Fruit fly (Drosophila melanogaster): ENCODE measurements around the gene CG10445.

DNA sequence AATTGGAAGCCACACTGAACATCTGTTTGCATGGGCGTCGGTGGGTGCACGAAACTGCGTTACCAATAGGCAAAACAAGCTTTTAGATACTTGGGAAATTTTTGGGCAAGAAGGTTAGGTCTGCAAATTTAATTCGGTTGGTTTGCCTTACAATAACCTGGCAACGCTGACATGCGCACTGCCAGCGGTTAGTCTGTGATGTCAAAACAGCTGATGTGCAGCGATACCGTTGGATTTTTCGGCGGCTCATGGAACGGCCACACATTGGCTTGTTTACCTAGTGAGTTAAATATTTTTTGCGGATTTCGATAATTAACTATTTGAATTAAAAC lies 33.3 kb downstream of the CG10445 start, which contains the start of gene ArgRS-m:
- TF ChIP-seq psq (optimal IDR thresholded peaks at IDR 0.05) (no peak), CG8478 (optimal IDR thresholded peaks at IDR 0.05) (no peak), usp (GFP tag; optimal IDR thresholded peaks at IDR 0.05) (no peak), pan (optimal IDR thresholded peaks at IDR 0.05) (no peak), EcR (GFP tag; optimal IDR thresholded peaks at IDR 0.05) (no peak)

All from whole organism.